Worm (Caenorhabditis elegans) whole organism, L1 larva: ENCODE data around the gene srm-3.

Source experiments
- blmp-1 ChIP-seq: fragments of 150-350 bp; optimal IDR thresholded peaks from 2 replicates; lab custom pipeline; 2014; ENCODE audit warnings: missing biosample characterization, missing genetic modification characterization
- lir-3 ChIP-seq: sonication (generic microtip); optimal IDR thresholded peaks from 2 replicates; lab custom pipeline; 2016; ENCODE audit warnings: mild to moderate bottlenecking, missing genetic modification characterization, moderate library complexity, missing compliant biosample characterization; ENCODE audit not compliant: poor library complexity

DNA sequence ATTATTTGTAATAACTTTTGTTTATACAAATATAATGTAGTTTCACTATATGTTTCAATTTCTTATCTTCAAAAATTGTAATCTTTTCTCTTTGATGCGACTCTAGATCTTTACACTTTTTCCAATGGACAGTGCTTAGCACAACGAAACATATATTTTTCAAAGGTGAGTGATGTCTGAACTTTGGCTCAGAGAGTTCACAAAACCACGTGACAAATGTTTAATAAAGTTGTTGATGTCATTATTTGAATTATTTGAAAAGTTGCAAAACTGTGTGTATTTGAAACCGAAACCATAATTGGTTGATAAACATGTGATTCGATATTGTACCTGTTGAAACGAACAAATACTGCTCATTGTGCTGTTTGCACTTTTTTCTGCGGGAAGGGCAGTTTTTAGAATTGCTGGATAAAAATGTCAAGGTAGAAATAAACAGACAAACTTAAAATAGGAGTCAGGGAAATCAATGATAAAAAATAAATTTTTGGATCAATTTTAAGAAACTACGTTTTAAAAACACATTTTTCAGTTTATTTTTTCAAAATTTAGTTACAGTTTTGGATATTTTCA, 19.4 kb downstream of the srm-3 start:
- TF ChIP-seq lir-3 (tag; lab: Kevin White, UChicago) (no peak), blmp-1 (no peak)
